Fruit fly (Drosophila melanogaster): ENCODE results near the gene Cyp305a1.

Gene Cyp305a1

dm6 chr3L:19834143-19834794 lies 21.1 kb upstream of the Cyp305a1 start, which contains the start of the genes trc and CG32221 (continued):
- TF ChIP-seq sna (GFP tag; IDR thresholded peaks at IDR 0.05; ENCODE audit: partially characterized antibody) (peak; percentile 22; the same call in 1 of the 2 replicates), Med (GFP tag) (peak; percentile 82), CG6254 (GFP tag; optimal IDR thresholded peaks at IDR 0.05) (peak; percentile 11), Antp (GFP tag; optimal IDR thresholded peaks at IDR 0.05) (peak; percentile 48), CkIIα-i1 (GFP tag; IDR thresholded peaks at IDR 0.05) (no peak), CoRest (tag; optimal IDR thresholded peaks at IDR 0.05) (peak; percentile 63), Rx (GFP tag; IDR thresholded peaks at IDR 0.05) (peak; percentile 59), CG8089 (GFP tag; optimal IDR thresholded peaks at IDR 0.05) (peak; percentile 24), Ssrp (tag; optimal IDR thresholded peaks at IDR 0.05) (no peak), tx (GFP tag; optimal IDR thresholded peaks at IDR 0.05) (no peak), CG4617 (GFP tag; optimal IDR thresholded peaks at IDR 0.05; ENCODE audit: borderline replicate concordance) (peak; percentile 94), Hr78 (GFP tag; optimal IDR thresholded peaks at IDR 0.05) (no peak), NC2β (GFP tag; optimal IDR thresholded peaks at IDR 0.05) (no peak), lola (GFP tag; optimal IDR thresholded peaks at IDR 0.05) (peak in 1 of 3 experiments; percentile 32), row (GFP tag; IDR thresholded peaks at IDR 0.05) (peak; percentile 83), CG2116 (GFP tag; optimal IDR thresholded peaks at IDR 0.05) (peak; percentile 62), CG7987 (GFP tag; optimal IDR thresholded peaks at IDR 0.05) (peak; percentile 83), p53 (GFP tag; optimal IDR thresholded peaks at IDR 0.05) (peak; percentile 7), ttk (GFP tag; IDR thresholded peaks at IDR 0.05) (peak; percentile 43; the same call in 1 of the 2 replicates), pros (GFP tag; optimal IDR thresholded peaks at IDR 0.05) (no peak), chm (GFP tag; IDR thresholded peaks at IDR 0.05) (peak; percentile 67), CG12942 (GFP tag; optimal IDR thresholded peaks at IDR 0.05) (peak; percentile 27), aop (GFP tag; IDR thresholded peaks at IDR 0.05) (no peak), ssp (GFP tag; IDR thresholded peaks at IDR 0.05) (peak; percentile 19; the same call in 1 of the 2 replicates), CG12769 (tag; optimal IDR thresholded peaks at IDR 0.05) (no peak), CG9609 (GFP tag; optimal IDR thresholded peaks at IDR 0.05) (peak; percentile 9), H2.0 (GFP tag; IDR thresholded peaks at IDR 0.05) (peak; percentile 44; the same call in 1 of the 2 replicates), CG14860 (GFP tag; IDR thresholded peaks at IDR 0.05; ENCODE audit: partially characterized antibody) (peak; percentile 64; the same call in 2 of the 3 replicates), Rfx (GFP tag; IDR thresholded peaks at IDR 0.05) (peak; percentile 77), CG6765 (GFP tag; optimal IDR thresholded peaks at IDR 0.05) (peak; percentile 51), E2f2 (GFP tag; IDR thresholded peaks at IDR 0.05) (peak; percentile 41; the same call in 1 of the 2 replicates), CG4707 (GFP tag; optimal IDR thresholded peaks at IDR 0.05) (no peak), CG17385 (GFP tag; optimal IDR thresholded peaks at IDR 0.05) (peak; percentile 98), toy (GFP tag; IDR thresholded peaks at IDR 0.05) (no peak), exex (tag; optimal IDR thresholded peaks at IDR 0.05) (no peak), schlank (tag; optimal IDR thresholded peaks at IDR 0.05) (peak; percentile 39), Six4 (GFP tag; optimal IDR thresholded peaks at IDR 0.05) (peak; percentile 27), onecut (GFP tag; IDR thresholded peaks at IDR 0.05) (peak; percentile 71), Dp (GFP tag; optimal IDR thresholded peaks at IDR 0.05) (peak; percentile 47), Ada2b (GFP tag; IDR thresholded peaks at IDR 0.05) (no peak), CG5953 (GFP tag; IDR thresholded peaks at IDR 0.05) (no peak), sob (GFP tag; IDR thresholded peaks at IDR 0.05) (peak; percentile 71), CG7271 (tag; optimal IDR thresholded peaks at IDR 0.05) (no peak), CG7928 (GFP tag; optimal IDR thresholded peaks at IDR 0.05) (no peak), bowl (GFP tag; IDR thresholded peaks at IDR 0.05) (no peak), CG16863 (GFP tag; optimal IDR thresholded peaks at IDR 0.05) (no peak), crc (GFP tag; optimal IDR thresholded peaks at IDR 0.05) (no peak), ranshi (GFP tag; IDR thresholded peaks at IDR 0.05) (peak; percentile 42; the same call in 1 of the 2 replicates), pfk (GFP tag; optimal IDR thresholded peaks at IDR 0.05) (peak; percentile 56)
